Worm (Caenorhabditis elegans) whole organism, L1 larva: ENCODE measurements around the gene catp-6.

ENCODE experiments used
- grh-1 ChIP-seq: fragments of 200-800 bp; sonication (Bioruptor generic); IDR thresholded peaks from 2 replicates; pipeline ENCODE4 v1.3.6; 2022; ENCODE audit warnings: missing genetic modification reagents, missing genetic modification characterization, missing compliant biosample characterization
- nhr-12 ChIP-seq: sonication (generic microtip); optimal IDR thresholded peaks from 2 replicates; lab custom pipeline; 2017; ENCODE audit warnings: missing biosample characterization, missing genetic modification characterization
- ztf-11 ChIP-seq, 2 experiments: sonication (generic microtip); optimal IDR thresholded peaks; 2 replicates each; lab custom pipeline; 2016 to 2017; ENCODE audit warnings: missing genetic modification characterization in 2 of 2, missing biosample characterization in 1 of 2, missing compliant biosample characterization in 1 of 2
- ztf-4 ChIP-seq: fragments of 150-350 bp; optimal IDR thresholded peaks from 2 replicates; lab custom pipeline; 2014; ENCODE audit warnings: missing biosample characterization, missing genetic modification characterization

DNA sequence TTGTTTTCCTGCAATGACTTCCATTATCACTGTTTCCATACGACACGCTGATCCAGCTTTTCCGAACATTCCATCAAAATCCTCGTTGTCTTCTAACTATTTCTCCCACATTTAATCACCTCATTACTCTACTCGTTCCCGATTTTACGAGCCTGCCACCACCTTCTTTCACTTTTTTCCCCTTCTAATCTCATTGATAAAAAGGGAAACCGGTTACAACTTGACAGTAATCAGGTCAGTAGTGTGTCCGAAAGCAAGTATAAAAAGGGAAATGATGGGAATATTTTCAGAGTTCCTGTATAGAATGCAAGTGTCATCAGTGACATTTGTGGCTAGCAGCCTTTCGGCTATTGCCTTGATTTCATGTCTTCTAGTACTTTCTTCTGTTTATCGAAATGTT lies 2.8 kb downstream of the catp-6 start, which contains the start of gene col-123:
- no peak for TF ChIP-seq nhr-12
- TF ChIP-seq grh-1 (GFP tag; lab: Robert Waterston, UW), result no peak
- no peak for TF ChIP-seq ztf-4 (tag; lab: Kevin White, UChicago)
- TF ChIP-seq ztf-11 (tag; optimal IDR thresholded peaks at IDR 0.05; lab: Kevin White, UChicago), result no peak
